Worm (Caenorhabditis elegans) whole organism, L1 larva: Measurements from ENCODE around the gene nhr-195.

Experiments used
- C34B4.2 ChIP-seq: sonication (generic microtip); optimal IDR thresholded peaks from 2 replicates; lab custom pipeline; 2017; ENCODE audit warnings: mild to moderate bottlenecking, missing genetic modification characterization, missing compliant biosample characterization
- Y116A8C.19 ChIP-seq: sonication (generic microtip); optimal IDR thresholded peaks from 2 replicates; lab custom pipeline; 2016; ENCODE audit warnings: missing compliant biosample characterization, missing genetic modification characterization, borderline replicate concordance
- alr-1 ChIP-seq: fragments of 200-800 bp; sonication (Bioruptor generic); optimal IDR thresholded peaks from 2 replicates; lab custom pipeline; 2018; ENCODE audit warnings: borderline replicate concordance, mild to moderate bottlenecking, missing genetic modification characterization, missing compliant biosample characterization
- aly-2 ChIP-seq: fragments of 150-350 bp; optimal IDR thresholded peaks from 2 replicates; lab custom pipeline; 2014; ENCODE audit warnings: missing biosample characterization, missing genetic modification characterization
- ama-1 ChIP-seq: fragments of 150-350 bp; optimal IDR thresholded peaks from 2 replicates; lab custom pipeline; 2014
- blmp-1 ChIP-seq: fragments of 150-350 bp; optimal IDR thresholded peaks from 2 replicates; lab custom pipeline; 2014; ENCODE audit warnings: missing biosample characterization, missing genetic modification characterization
- ceh-82 ChIP-seq, 3 experiments: fragments of 150-350 bp in 1 of 3; sonication (generic microtip) in 2 of 3; optimal IDR thresholded peaks; 2 replicates each; lab custom pipeline; 2014 to 2017; ENCODE audit warnings: missing biosample characterization in 3 of 3, missing genetic modification characterization in 3 of 3
- ceh-90 ChIP-seq: sonication (generic microtip); optimal IDR thresholded peaks from 2 replicates; lab custom pipeline; 2016; ENCODE audit warnings: missing genetic modification characterization, missing compliant biosample characterization
- ces-1 ChIP-seq: fragments of 150-350 bp; optimal IDR thresholded peaks from 2 replicates; lab custom pipeline; 2014; ENCODE audit warnings: missing biosample characterization, missing genetic modification reagents, missing genetic modification characterization
- dpl-1 ChIP-seq, 3 experiments: fragments of 150-350 bp in 2 of 3; sonication (generic microtip) in 1 of 3; optimal IDR thresholded peaks; 2 replicates each; lab custom pipeline; 2014 to 2017; ENCODE audit warnings: missing biosample characterization in 3 of 3, missing genetic modification characterization in 3 of 3, missing genetic modification reagents in 3 of 3
- egl-13 ChIP-seq: sonication (generic microtip); optimal IDR thresholded peaks from 2 replicates; lab custom pipeline; 2016; ENCODE audit warnings: missing genotype, missing genetic modification reagents, missing genetic modification characterization, missing compliant biosample characterization
- elt-2 ChIP-seq: sonication (generic microtip); optimal IDR thresholded peaks from 2 replicates; lab custom pipeline; 2016; ENCODE audit warnings: missing genetic modification characterization, mild to moderate bottlenecking, inconsistent platforms, missing compliant biosample characterization, missing genetic modification reagents
- elt-3 ChIP-seq, 6 experiments: fragments of 150-350 bp in 1 of 6; sonication (generic microtip); optimal IDR thresholded peaks; 2 replicates each; lab custom pipeline; 2017 to 2018; ENCODE audit warnings: missing biosample characterization in 6 of 6, missing genetic modification characterization in 6 of 6, inconsistent platforms in 1 of 6
- fkh-10 ChIP-seq: sonication (generic microtip); optimal IDR thresholded peaks from 2 replicates; lab custom pipeline; 2017; ENCODE audit warnings: missing biosample characterization, missing genetic modification reagents, missing genetic modification characterization
- fkh-4 ChIP-seq: sonication (generic microtip); optimal IDR thresholded peaks from 2 replicates; lab custom pipeline; 2016; ENCODE audit warnings: missing compliant biosample characterization, missing genetic modification characterization, borderline replicate concordance
- fkh-8 ChIP-seq: sonication (generic microtip); optimal IDR thresholded peaks from 2 replicates; lab custom pipeline; 2016; ENCODE audit warnings: mild to moderate bottlenecking, missing genetic modification characterization, missing compliant biosample characterization
- isw-1 ChIP-seq: fragments of 200-800 bp; sonication (Bioruptor generic); IDR thresholded peaks from 2 replicates; pipeline ENCODE4 v1.3.6; 2022; ENCODE audit warnings: missing genetic modification characterization, missing compliant biosample characterization
- lin-13 ChIP-seq: fragments of 150-350 bp; optimal IDR thresholded peaks from 2 replicates; lab custom pipeline; 2014; ENCODE audit warnings: missing biosample characterization, missing genetic modification reagents, missing genetic modification characterization
- lin-14 ChIP-seq: fragments of 200-800 bp; sonication (Bioruptor generic); optimal IDR thresholded peaks from 2 replicates; lab custom pipeline; 2018; ENCODE audit warnings: mild to moderate bottlenecking, missing genetic modification characterization, moderate library complexity, missing compliant biosample characterization
- lin-35 ChIP-seq, 2 experiments: fragments of 150-350 bp; optimal IDR thresholded peaks; 2 replicates each; lab custom pipeline; 2014; ENCODE audit warnings: missing biosample characterization in 2 of 2, missing genetic modification characterization in 2 of 2, missing genetic modification reagents in 2 of 2
- lin-39 ChIP-seq: fragments of 150-350 bp; optimal IDR thresholded peaks from 2 replicates; lab custom pipeline; 2014; ENCODE audit warnings: missing biosample characterization, missing genetic modification reagents, missing genetic modification characterization
- lir-3 ChIP-seq: sonication (generic microtip); optimal IDR thresholded peaks from 2 replicates; lab custom pipeline; 2016; ENCODE audit warnings: mild to moderate bottlenecking, missing genetic modification characterization, moderate library complexity, missing compliant biosample characterization; ENCODE audit not compliant: poor library complexity
- mep-1 ChIP-seq: fragments of 150-350 bp; optimal IDR thresholded peaks from 2 replicates; lab custom pipeline; 2014; ENCODE audit warnings: missing biosample characterization, missing genetic modification characterization
- nhr-12 ChIP-seq: sonication (generic microtip); optimal IDR thresholded peaks from 2 replicates; lab custom pipeline; 2017; ENCODE audit warnings: missing biosample characterization, missing genetic modification characterization
- nhr-20 ChIP-seq: sonication (generic microtip); optimal IDR thresholded peaks from 2 replicates; lab custom pipeline; 2016; ENCODE audit warnings: mild to moderate bottlenecking, missing genetic modification characterization, missing compliant biosample characterization
- nhr-237 ChIP-seq: fragments of 150-350 bp; optimal IDR thresholded peaks from 2 replicates; lab custom pipeline; 2014; ENCODE audit warnings: missing biosample characterization, missing genetic modification characterization
- nhr-28 ChIP-seq: fragments of 150-350 bp; optimal IDR thresholded peaks from 2 replicates; lab custom pipeline; 2014; ENCODE audit warnings: missing biosample characterization, missing genetic modification characterization
- nhr-71 ChIP-seq: sonication (generic microtip); optimal IDR thresholded peaks from 2 replicates; lab custom pipeline; 2016; ENCODE audit warnings: mild to moderate bottlenecking, missing genetic modification characterization, moderate library complexity, missing compliant biosample characterization
- nhr-76 ChIP-seq: sonication (generic microtip); optimal IDR thresholded peaks from 2 replicates; lab custom pipeline; 2017; ENCODE audit warnings: missing biosample characterization, missing genetic modification characterization
- nhr-85 ChIP-seq: sonication (generic microtip); peaks from one replicate; lab custom pipeline; 2016; ENCODE audit warnings: missing genetic modification characterization, inconsistent platforms, missing compliant biosample characterization
- pag-3 ChIP-seq: sonication (generic microtip); optimal IDR thresholded peaks from 2 replicates; lab custom pipeline; 2017; ENCODE audit warnings: missing genetic modification characterization, mild to moderate bottlenecking, missing compliant biosample characterization, antibody characterized with exemption, borderline replicate concordance; ENCODE audit not compliant: insufficient read depth
- pax-3 ChIP-seq: fragments of 200-800 bp; sonication (Bioruptor generic); optimal IDR thresholded peaks from 2 replicates; lab custom pipeline; 2018; ENCODE audit warnings: mild to moderate bottlenecking, missing genetic modification characterization, moderate library complexity, missing compliant biosample characterization
- pqm-1 ChIP-seq: sonication (generic microtip); optimal IDR thresholded peaks from 3 replicates; lab custom pipeline; 2017; ENCODE audit warnings: missing biosample characterization, missing genetic modification characterization
- rnt-1 ChIP-seq: sonication (generic microtip); optimal IDR thresholded peaks from 2 replicates; lab custom pipeline; 2016; ENCODE audit warnings: mild to moderate bottlenecking, missing genetic modification characterization, moderate library complexity, missing compliant biosample characterization
- skn-1 ChIP-seq: fragments of 150-350 bp; optimal IDR thresholded peaks from 2 replicates; lab custom pipeline; 2014; ENCODE audit warnings: missing biosample characterization, missing genetic modification characterization
- snu-23 ChIP-seq: sonication (generic microtip); optimal IDR thresholded peaks from 2 replicates; lab custom pipeline; 2016; ENCODE audit warnings: missing genetic modification characterization, missing compliant biosample characterization
- sptf-1 ChIP-seq: fragments of 150-350 bp; optimal IDR thresholded peaks from 2 replicates; lab custom pipeline; 2014; ENCODE audit warnings: missing biosample characterization, missing genetic modification characterization
- swsn-7 ChIP-seq: sonication (generic microtip); optimal IDR thresholded peaks from 2 replicates; lab custom pipeline; 2016; ENCODE audit warnings: missing genetic modification characterization, missing compliant biosample characterization
- tbx-2 ChIP-seq: sonication (generic microtip); optimal IDR thresholded peaks from 2 replicates; lab custom pipeline; 2016; ENCODE audit warnings: missing genetic modification characterization, missing compliant biosample characterization
- tlp-1 ChIP-seq: fragments of 150-350 bp; optimal IDR thresholded peaks from 2 replicates; lab custom pipeline; 2014; ENCODE audit warnings: missing biosample characterization, missing genetic modification characterization
- unc-130 ChIP-seq: fragments of 150-350 bp; optimal IDR thresholded peaks from 2 replicates; lab custom pipeline; 2017; ENCODE audit warnings: missing biosample characterization, missing genetic modification characterization, inconsistent platforms
- unc-86 ChIP-seq: sonication (generic microtip); optimal IDR thresholded peaks from 2 replicates; lab custom pipeline; 2016; ENCODE audit warnings: missing genetic modification characterization, missing compliant biosample characterization
- vab-15 ChIP-seq: sonication (generic microtip); optimal IDR thresholded peaks from 2 replicates; lab custom pipeline; 2017; ENCODE audit warnings: missing genotype, mild to moderate bottlenecking, missing genetic modification characterization, missing compliant biosample characterization
- zag-1 ChIP-seq: fragments of 150-350 bp; optimal IDR thresholded peaks from 2 replicates; lab custom pipeline; 2014; ENCODE audit warnings: missing biosample characterization, missing genetic modification characterization
- zip-4 ChIP-seq: fragments of 200-800 bp; sonication (Bioruptor generic); optimal IDR thresholded peaks from 2 replicates; lab custom pipeline; 2018; ENCODE audit warnings: mild to moderate bottlenecking, missing genetic modification characterization, moderate library complexity, missing compliant biosample characterization
- ztf-4 ChIP-seq: fragments of 150-350 bp; optimal IDR thresholded peaks from 2 replicates; lab custom pipeline; 2014; ENCODE audit warnings: missing biosample characterization, missing genetic modification characterization

Gene nhr-195

DNA sequence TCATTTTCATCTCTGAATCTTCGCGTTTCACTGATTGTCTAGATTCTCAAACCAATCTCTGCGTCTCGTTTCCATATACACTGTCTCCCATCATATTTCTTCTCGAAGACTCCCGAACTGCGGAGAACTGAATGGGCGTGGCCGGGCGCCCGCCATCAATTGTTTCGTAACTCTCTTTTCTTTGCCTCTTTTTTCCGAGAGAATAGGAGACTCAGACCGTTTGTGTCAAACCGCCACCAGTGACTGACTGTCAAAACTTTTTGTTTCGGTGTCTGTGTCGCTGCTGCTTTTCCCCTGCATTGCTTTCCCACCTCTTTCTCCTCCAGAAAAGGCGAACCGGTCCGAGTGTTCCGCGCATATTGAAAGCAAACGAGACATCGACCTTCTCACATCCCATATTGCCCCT is 36.0 kb downstream of the nhr-195 start, which contains the start of gene unc-23 (continued):
- TF ChIP-seq nhr-28 (tag; lab: Kevin White, UChicago) (no peak), C34B4.2 (tag; lab: Kevin White, UChicago) (no peak), fkh-10 (GFP tag; lab: Kevin White, UChicago) (no peak), skn-1 (tag; lab: Kevin White, UChicago) (peak; percentile 80), rnt-1 (tag; lab: Kevin White, UChicago) (peak; percentile 86), egl-13 (tag; lab: Kevin White, UChicago) (no peak), nhr-12 (no peak), zip-4 (peak; percentile 75), nhr-76 (tag; lab: Kevin White, UChicago) (no peak), Y116A8C.19 (tag; lab: Kevin White, UChicago) (no peak), unc-86 (tag; lab: Kevin White, UChicago) (no peak), snu-23 (GFP tag; lab: Kevin White, UChicago) (peak; percentile 97), zag-1 (tag; lab: Kevin White, UChicago) (no peak), dpl-1 (GFP tag; optimal IDR thresholded peaks at IDR 0.05; lab: Kevin White, UChicago) (peak; percentile 44 to 52 (median 49)), mep-1 (tag; lab: Kevin White, UChicago) (peak; percentile 90), vab-15 (tag; lab: Kevin White, UChicago) (no peak), tlp-1 (tag; lab: Kevin White, UChicago) (no peak), ces-1 (GFP tag; lab: Kevin White, UChicago) (no peak), lin-39 (tag; lab: Kevin White, UChicago) (peak; percentile 24), elt-2 (peak; percentile 63), lir-3 (tag; lab: Kevin White, UChicago) (peak; percentile 7), ztf-4 (tag; lab: Kevin White, UChicago) (peak; percentile 74), pqm-1 (tag; lab: Kevin White, UChicago) (no peak), isw-1 (GFP tag; lab: Robert Waterston, UW) (peak; percentile 9; the same call in 1 of the 2 replicates), nhr-71 (tag; lab: Kevin White, UChicago) (peak; percentile 96), pax-3 (tag; lab: Kevin White, UChicago) (no peak), lin-13 (GFP tag; lab: Kevin White, UChicago) (peak; percentile 76), aly-2 (tag; lab: Kevin White, UChicago) (no peak), ceh-82 (tag; optimal IDR thresholded peaks at IDR 0.05; lab: Kevin White, UChicago) (peak; percentile 66 to 77 (median 77)), ama-1 (lab: Kevin White, UChicago) (no peak), fkh-4 (tag; lab: Kevin White, UChicago) (no peak), pag-3 (no peak), alr-1 (no peak), nhr-237 (tag; lab: Kevin White, UChicago) (peak; percentile 75), ceh-90 (no peak), elt-3 (tag; optimal IDR thresholded peaks at IDR 0.05; lab: Kevin White, UChicago) (peak in 5 of 6 experiments; percentile 81 to 95 (median 90))
- TF ChIP-seq, all 84 proteins: peak for 45

- TF ChIP-seq nhr-85: peak; percentile 92
- TF ChIP-seq tbx-2 (tag; lab: Kevin White, UChicago): peak; percentile 21
- peak; percentile 61 for TF ChIP-seq nhr-20 (tag; lab: Kevin White, UChicago)
- peak; percentile 22 for TF ChIP-seq swsn-7 (tag; lab: Kevin White, UChicago)
- peak; percentile 57 for TF ChIP-seq nhr-71 (tag; lab: Kevin White, UChicago)
- TF ChIP-seq fkh-8: no peak
- peak; percentile 73 for TF ChIP-seq blmp-1 (tag; lab: Kevin White, UChicago)
- peak; percentile 8 to 46 for TF ChIP-seq lin-35 (GFP tag; optimal IDR thresholded peaks at IDR 0.05; lab: Kevin White, UChicago)
- TF ChIP-seq sptf-1 (tag; lab: Kevin White, UChicago): no peak
- peak; percentile 63 for TF ChIP-seq lin-14 (GFP tag; lab: Kevin White, UChicago)
- TF ChIP-seq lin-39 (tag; lab: Kevin White, UChicago): no peak
- TF ChIP-seq elt-3 (tag; optimal IDR thresholded peaks at IDR 0.05; lab: Kevin White, UChicago): peak in 1 of 6 experiments; percentile 38
- TF ChIP-seq mep-1 (tag; lab: Kevin White, UChicago): peak; percentile 34
- no peak for TF ChIP-seq pag-3
- peak; percentile 66 for TF ChIP-seq snu-23 (GFP tag; lab: Kevin White, UChicago)
- peak; percentile 17 for TF ChIP-seq skn-1 (tag; lab: Kevin White, UChicago)
- TF ChIP-seq unc-130 (tag; lab: Kevin White, UChicago): peak; percentile 17
Measured at ce11 chrV:8935104-8935503, 37.1 kb downstream of the nhr-195 start.
